Fruit fly (Drosophila melanogaster) whole organism, embryonic: ENCODE results near the gene vito.

Experiments used
- CG12391 ChIP-seq: fragments of 200-800 bp; sonication (Bioruptor generic); optimal IDR thresholded peaks from 3 replicates; lab custom pipeline; 2018; ENCODE audit warnings: missing biosample characterization, mild to moderate bottlenecking, missing genetic modification characterization, moderate library complexity
- CG13424 ChIP-seq: fragments of 200-800 bp; sonication (Bioruptor generic); optimal IDR thresholded peaks from 2 replicates; lab custom pipeline; 2019; ENCODE audit warnings: missing biosample characterization, mild to moderate bottlenecking, missing genetic modification characterization, moderate library complexity
- CG15601 ChIP-seq: fragments of 200-800 bp; sonication (Bioruptor generic); optimal IDR thresholded peaks from 3 replicates; lab custom pipeline; 2019; ENCODE audit warnings: missing biosample characterization, mild to moderate bottlenecking, missing genetic modification characterization, moderate library complexity
- CG16815 ChIP-seq: fragments of 200-800 bp; sonication (Bioruptor generic); optimal IDR thresholded peaks from 3 replicates; lab custom pipeline; 2017; ENCODE audit warnings: missing biosample characterization, mild to moderate bottlenecking, missing genetic modification characterization
- CG30020 ChIP-seq: fragments of 200-800 bp; optimal IDR thresholded peaks from 2 replicates; lab custom pipeline; 2019; ENCODE audit warnings: missing biosample characterization, mild to moderate bottlenecking, missing genetic modification characterization, moderate library complexity
- CG33557 ChIP-seq: fragments of 200-800 bp; sonication (Bioruptor generic); optimal IDR thresholded peaks from 2 replicates; lab custom pipeline; 2019; ENCODE audit warnings: missing biosample characterization, mild to moderate bottlenecking, missing genetic modification characterization, moderate library complexity
- CG34376 ChIP-seq: fragments of 200-800 bp; sonication (Bioruptor generic); optimal IDR thresholded peaks from 2 replicates; lab custom pipeline; 2018; ENCODE audit warnings: missing biosample characterization, mild to moderate bottlenecking, missing genetic modification characterization
- CG4424 ChIP-seq: fragments of 200-800 bp; sonication (Bioruptor generic); optimal IDR thresholded peaks from 3 replicates; lab custom pipeline; 2016; ENCODE audit warnings: missing biosample characterization, missing genetic modification characterization
- CG4730 ChIP-seq: fragments of 200-800 bp; sonication (Bioruptor generic); IDR thresholded peaks from 2 replicates; pipeline ENCODE4 v1.3.6; 2022; ENCODE audit warnings: missing biosample characterization, missing genetic modification characterization
- CG7839 ChIP-seq: fragments of 200-800 bp; sonication (Bioruptor generic); optimal IDR thresholded peaks from 3 replicates; lab custom pipeline; 2018; ENCODE audit warnings: missing biosample characterization, mild to moderate bottlenecking, missing genetic modification characterization, moderate library complexity
- CG9932 ChIP-seq: fragments of 200-800 bp; sonication (Bioruptor generic); IDR thresholded peaks from 2 replicates; pipeline ENCODE4 v1.3.6; 2022; ENCODE audit warnings: missing biosample characterization, missing genetic modification characterization
- D19B ChIP-seq: fragments of 200-800 bp; sonication (Bioruptor generic); optimal IDR thresholded peaks from 2 replicates; lab custom pipeline; 2017; ENCODE audit warnings: missing biosample characterization, mild to moderate bottlenecking, missing genetic modification characterization
- E2f2 ChIP-seq: fragments of 200-800 bp; sonication (Bioruptor generic); IDR thresholded peaks from 2 replicates; pipeline ENCODE4 v1.3.6; 2022; ENCODE audit warnings: missing biosample characterization, missing genetic modification characterization
- Ets65A ChIP-seq: fragments of 200-800 bp; sonication (Bioruptor generic); peaks from one replicate; lab custom pipeline; 2016; ENCODE audit warnings: missing biosample characterization, missing genetic modification characterization
- H2.0 ChIP-seq: fragments of 200-800 bp; sonication (Bioruptor generic); IDR thresholded peaks from 2 replicates; pipeline ENCODE4 v1.3.6; 2022; ENCODE audit warnings: missing biosample characterization, missing genetic modification characterization
- Hmx ChIP-seq: fragments of 200-800 bp; sonication (Bioruptor generic); optimal IDR thresholded peaks from 2 replicates; lab custom pipeline; 2016; ENCODE audit warnings: missing biosample characterization, missing genetic modification characterization
- Hr51 ChIP-seq, 2 experiments: fragments of 200-800 bp; sonication (Bioruptor generic); optimal IDR thresholded peaks; 2 replicates in 1 of 2; 3 replicates in 1 of 2; lab custom pipeline; 2016 to 2018; ENCODE audit warnings: missing biosample characterization in 2 of 2, missing genetic modification characterization in 2 of 2, mild to moderate bottlenecking in 1 of 2, moderate library complexity in 1 of 2
- Hsf ChIP-seq: fragments of 200-800 bp; sonication (Bioruptor generic); optimal IDR thresholded peaks from 3 replicates; lab custom pipeline; 2016; ENCODE audit warnings: missing biosample characterization, missing genetic modification characterization
- Lim3 ChIP-seq: fragments of 200-800 bp; sonication (Bioruptor generic); IDR thresholded peaks from 2 replicates; pipeline ENCODE4 v1.3.6; 2022; ENCODE audit warnings: missing biosample characterization, missing genetic modification characterization
- Sox102F ChIP-seq: fragments of 200-800 bp; sonication (Bioruptor generic); optimal IDR thresholded peaks from 2 replicates; lab custom pipeline; 2018; ENCODE audit warnings: missing biosample characterization, mild to moderate bottlenecking, missing genetic modification characterization, moderate library complexity
- TFAM ChIP-seq: fragments of 200-800 bp; sonication (Bioruptor generic); optimal IDR thresholded peaks from 2 replicates; lab custom pipeline; 2017; ENCODE audit warnings: missing biosample characterization, missing genetic modification characterization, inconsistent platforms
- Tbp ChIP-seq: fragments of >200 bp; optimal IDR thresholded peaks from 2 replicates; lab custom pipeline; 2018; ENCODE audit warnings: missing biosample characterization, missing genetic modification characterization
- Trl ChIP-seq, 3 experiments: fragments of >200 bp in 2 of 3; fragments of 200-800 bp in 1 of 3; sonication (Bioruptor generic) in 1 of 3; optimal IDR thresholded peaks; 2 replicates in 1 of 3; 3 replicates in 2 of 3; lab custom pipeline; 2016 to 2017; ENCODE audit warnings: missing biosample characterization in 1 of 3, missing genetic modification characterization in 1 of 3
- Xbp1 ChIP-seq: fragments of 200-800 bp; sonication (Bioruptor generic); optimal IDR thresholded peaks from 3 replicates; lab custom pipeline; 2016; ENCODE audit warnings: missing biosample characterization, mild to moderate bottlenecking, missing genetic modification characterization
- abd-A ChIP-seq: fragments of 200-800 bp; sonication (Bioruptor generic); optimal IDR thresholded peaks from 3 replicates; lab custom pipeline; 2019; ENCODE audit warnings: missing biosample characterization, mild to moderate bottlenecking, missing genetic modification characterization, moderate library complexity
- al ChIP-seq: fragments of 200-800 bp; sonication (Bioruptor generic); IDR thresholded peaks from 2 replicates; pipeline ENCODE4 v1.3.6; 2022; ENCODE audit warnings: missing biosample characterization, missing genetic modification characterization
- aop ChIP-seq: fragments of 200-800 bp; sonication (Bioruptor generic); IDR thresholded peaks from 2 replicates; pipeline ENCODE4 v1.3.6; 2022; ENCODE audit warnings: missing biosample characterization, missing genetic modification characterization
- bsh ChIP-seq, 2 experiments: fragments of 200-800 bp; sonication (Bioruptor generic); optimal IDR thresholded peaks; 2 replicates each; lab custom pipeline; 2017 to 2018; ENCODE audit warnings: mild to moderate bottlenecking in 2 of 2, missing biosample characterization in 2 of 2, missing genetic modification characterization in 2 of 2, moderate library complexity in 1 of 2
- corto ChIP-seq: fragments of 200-800 bp; sonication (Bioruptor generic); optimal IDR thresholded peaks from 2 replicates; lab custom pipeline; 2016; ENCODE audit warnings: missing biosample characterization, mild to moderate bottlenecking, missing genetic modification characterization, moderate library complexity
- crc ChIP-seq: fragments of 200-800 bp; sonication (Bioruptor generic); optimal IDR thresholded peaks from 2 replicates; lab custom pipeline; 2016; ENCODE audit warnings: missing biosample characterization, missing genetic modification characterization
- danr ChIP-seq: fragments of 200-800 bp; sonication (Bioruptor generic); IDR thresholded peaks from 2 replicates; pipeline ENCODE4 v1.3.6; 2022; ENCODE audit warnings: missing biosample characterization, missing genetic modification characterization
- dysf ChIP-seq: fragments of 200-800 bp; sonication (Bioruptor generic); IDR thresholded peaks from 3 replicates; pipeline ENCODE4 v1.3.6; 2022; ENCODE audit warnings: missing biosample characterization, missing genetic modification characterization
- fd64A ChIP-seq: fragments of 200-800 bp; sonication (Bioruptor generic); optimal IDR thresholded peaks from 3 replicates; lab custom pipeline; 2018; ENCODE audit warnings: missing biosample characterization, mild to moderate bottlenecking, missing genetic modification characterization
- gt ChIP-seq: fragments of 200-800 bp; sonication (Bioruptor generic); IDR thresholded peaks from 2 replicates; pipeline ENCODE4 v1.3.6; 2022; ENCODE audit warnings: missing biosample characterization, missing genetic modification characterization
- kay ChIP-seq: fragments of 200-800 bp; sonication (Bioruptor generic); optimal IDR thresholded peaks from 2 replicates; lab custom pipeline; 2016; ENCODE audit warnings: missing biosample characterization, missing genetic modification characterization
- lilli ChIP-seq: fragments of 200-800 bp; sonication (Bioruptor generic); optimal IDR thresholded peaks from 3 replicates; lab custom pipeline; 2016; ENCODE audit warnings: missing biosample characterization, missing genetic modification characterization
- p53 ChIP-seq: fragments of 200-800 bp; sonication (Bioruptor generic); optimal IDR thresholded peaks from 2 replicates; lab custom pipeline; 2016; ENCODE audit warnings: missing biosample characterization, missing genetic modification characterization
- pum ChIP-seq: fragments of 200-800 bp; sonication (Bioruptor generic); optimal IDR thresholded peaks from 2 replicates; lab custom pipeline; 2016; ENCODE audit warnings: missing biosample characterization, missing genetic modification characterization
- slbo ChIP-seq: fragments of 200-800 bp; sonication (Bioruptor generic); IDR thresholded peaks from 2 replicates; pipeline ENCODE4 v1.3.6; 2022; ENCODE audit warnings: missing biosample characterization, missing genetic modification characterization
- so ChIP-seq: fragments of 200-800 bp; sonication (Bioruptor generic); IDR thresholded peaks from 3 replicates; pipeline ENCODE4 v1.3.6; 2022; ENCODE audit warnings: missing biosample characterization, missing genetic modification characterization
- ttk ChIP-seq: fragments of 200-800 bp; sonication (Bioruptor generic); IDR thresholded peaks from 2 replicates; pipeline ENCODE4 v2.1.2; 2022; ENCODE audit warnings: missing biosample characterization, missing genetic modification characterization
- zf30C ChIP-seq: fragments of 200-800 bp; sonication (Bioruptor generic); optimal IDR thresholded peaks from 3 replicates; lab custom pipeline; 2018; ENCODE audit warnings: missing biosample characterization, mild to moderate bottlenecking, missing genetic modification characterization

The vito gene

dm6 chr3L:5820039-5820438 is 42.9 kb upstream of the vito start (continued):
- no peak for TF ChIP-seq kay (GFP tag; lab: Kevin White, UChicago)
- no peak for TF ChIP-seq crc (GFP tag; lab: Kevin White, UChicago)
- 0 out of 2 replicates have a peak, but pooled peaks have one; percentile 33 for TF ChIP-seq slbo
- TF ChIP-seq CG30020 (tag; lab: Kevin White, UChicago), result no peak
- TF ChIP-seq gt (GFP tag; lab: Robert Waterston, UW), result no peak
- TF ChIP-seq H2.0 (GFP tag; lab: Robert Waterston, UW), result no peak
- no peak for TF ChIP-seq CG33557 (GFP tag; lab: Kevin White, UChicago)
- peak; percentile 11 for TF ChIP-seq CG7839 (tag; lab: Kevin White, UChicago)
- TF ChIP-seq aop (GFP tag; lab: Robert Waterston, UW), result no peak
- peak in 1 of 2 experiments; percentile 4 for TF ChIP-seq bsh (GFP tag; optimal IDR thresholded peaks at IDR 0.05; lab: Kevin White, UChicago)
- TF ChIP-seq CG34376 (GFP tag; lab: Kevin White, UChicago), result no peak
- TF ChIP-seq Trl (optimal IDR thresholded peaks at IDR 0.05; lab: Kevin White, UChicago), result no peak
- TF ChIP-seq Trl (GFP tag; optimal IDR thresholded peaks at IDR 0.05; lab: Kevin White, UChicago), result peak; percentile 33
- no peak for TF ChIP-seq Lim3 (GFP tag; lab: Robert Waterston, UW)
- 0 out of 2 replicates have a peak, but pooled peaks have one; percentile 10 for TF ChIP-seq CG4730 (GFP tag; lab: Robert Waterston, UW)
- peak; percentile 7 for TF ChIP-seq lilli (GFP tag; lab: Kevin White, UChicago)
- TF ChIP-seq al (GFP tag; lab: Robert Waterston, UW), result no peak
- peak; percentile 30; the same call in 1 of the 2 replicates for TF ChIP-seq CG9932 (GFP tag; lab: Robert Waterston, UW)
- no peak for TF ChIP-seq fd64A (GFP tag; lab: Kevin White, UChicago)
- no peak for TF ChIP-seq CG13424 (tag; lab: Kevin White, UChicago)
- peak; percentile 87 for TF ChIP-seq Ets65A (GFP tag; lab: Kevin White, UChicago)
- TF ChIP-seq Xbp1, result peak; percentile 28
- no peak for TF ChIP-seq Hmx
- no peak for TF ChIP-seq CG4424 (GFP tag; lab: Kevin White, UChicago)
- no peak for TF ChIP-seq p53
- no peak for TF ChIP-seq corto (GFP tag; lab: Kevin White, UChicago)
- TF ChIP-seq D19B (GFP tag; lab: Kevin White, UChicago), result no peak
- peak; percentile 23; the same call in 1 of the 3 replicates for TF ChIP-seq so
- no peak for TF ChIP-seq Tbp (GFP tag; lab: Kevin White, UChicago)
- peak; percentile 3 for TF ChIP-seq zf30C (GFP tag; lab: Kevin White, UChicago)
- TF ChIP-seq Sox102F, result peak; percentile 15
- TF ChIP-seq danr (GFP tag; lab: Robert Waterston, UW), result no peak
- no peak for TF ChIP-seq CG15601 (tag; lab: Kevin White, UChicago)
- peak in 1 of 2 experiments; percentile 38 for TF ChIP-seq Hr51 (GFP tag; optimal IDR thresholded peaks at IDR 0.05; lab: Kevin White, UChicago)
- peak; percentile 33; the same call in 1 of the 3 replicates for TF ChIP-seq dysf
- TF ChIP-seq ttk (GFP tag; lab: Robert Waterston, UW), result no peak
- no peak for TF ChIP-seq Hsf
- no peak for TF ChIP-seq E2f2 (GFP tag; lab: Robert Waterston, UW)
- TF ChIP-seq CG12391 (tag; lab: Kevin White, UChicago), result peak; percentile 22
- TF ChIP-seq pum, result no peak
- TF ChIP-seq abd-A, result no peak
- TF ChIP-seq CG16815 (GFP tag; lab: Kevin White, UChicago), result no peak
- TF ChIP-seq TFAM, result no peak
